Worm (Caenorhabditis elegans) whole organism, mixed stage, embryonic: Measurements from ENCODE around the gene F20D6.1.

Experiments
- M03D4.4 ChIP-seq: sonication (generic microtip); optimal IDR thresholded peaks from 2 replicates; lab custom pipeline; 2017; ENCODE audit warnings: mild to moderate bottlenecking, missing genetic modification characterization, missing compliant biosample characterization
- bed-3 ChIP-seq: fragments of 200-800 bp; sonication (Bioruptor generic); optimal IDR thresholded peaks from 3 replicates; lab custom pipeline; 2018; ENCODE audit warnings: mild to moderate bottlenecking, missing genetic modification characterization, moderate library complexity, missing compliant biosample characterization
- blmp-1 ChIP-seq: fragments of 150-350 bp; optimal IDR thresholded peaks from 2 replicates; lab custom pipeline; 2014; ENCODE audit warnings: missing biosample characterization, missing genetic modification characterization
- ceh-39 ChIP-seq: fragments of 150-350 bp; optimal IDR thresholded peaks from 2 replicates; lab custom pipeline; 2014; ENCODE audit warnings: missing biosample characterization, missing genetic modification characterization
- ceh-43 ChIP-seq: fragments of 200-800 bp; sonication (Bioruptor generic); optimal IDR thresholded peaks from 2 replicates; lab custom pipeline; 2018; ENCODE audit warnings: mild to moderate bottlenecking, missing genetic modification characterization, moderate library complexity, missing compliant biosample characterization
- ceh-83 ChIP-seq: fragments of 200-800 bp; sonication (Bioruptor generic); optimal IDR thresholded peaks from 2 replicates; lab custom pipeline; 2018; ENCODE audit warnings: mild to moderate bottlenecking, missing genetic modification characterization, missing compliant biosample characterization
- ces-1 ChIP-seq: fragments of 150-350 bp; optimal IDR thresholded peaks from 2 replicates; lab custom pipeline; 2014; ENCODE audit warnings: missing biosample characterization, missing genetic modification reagents, missing genetic modification characterization
- cnd-1 ChIP-seq: fragments of 200-800 bp; sonication (Bioruptor generic); optimal IDR thresholded peaks from 2 replicates; lab custom pipeline; 2018; ENCODE audit warnings: mild to moderate bottlenecking, missing genetic modification characterization, missing compliant biosample characterization
- drap-1 ChIP-seq: fragments of 200-800 bp; sonication (Bioruptor generic); optimal IDR thresholded peaks from 3 replicates; lab custom pipeline; 2018; ENCODE audit warnings: mild to moderate bottlenecking, missing genetic modification characterization, missing compliant biosample characterization
- elt-1 ChIP-seq: sonication (generic microtip); optimal IDR thresholded peaks from 2 replicates; lab custom pipeline; 2017; ENCODE audit warnings: missing genetic modification characterization, mild to moderate bottlenecking, missing compliant biosample characterization, antibody characterized with exemption, moderate library complexity, borderline replicate concordance; ENCODE audit not compliant: insufficient read depth
- flh-1 ChIP-seq: fragments of 200-800 bp; sonication (Bioruptor generic); optimal IDR thresholded peaks from 2 replicates; lab custom pipeline; 2018; ENCODE audit warnings: mild to moderate bottlenecking, missing genetic modification characterization, moderate library complexity, missing compliant biosample characterization
- ham-2 ChIP-seq: fragments of 200-800 bp; sonication (Bioruptor generic); optimal IDR thresholded peaks from 2 replicates; lab custom pipeline; 2018; ENCODE audit warnings: mild to moderate bottlenecking, missing genetic modification characterization, missing compliant biosample characterization
- hlh-1 ChIP-seq: fragments of 150-350 bp; optimal IDR thresholded peaks from 2 replicates; lab custom pipeline; 2014; ENCODE audit warnings: missing biosample characterization, missing genetic modification reagents, missing genetic modification characterization
- lin-13 ChIP-seq: fragments of 150-350 bp; optimal IDR thresholded peaks from 2 replicates; lab custom pipeline; 2014; ENCODE audit warnings: missing biosample characterization, missing genetic modification characterization
- lin-32 ChIP-seq: fragments of 200-800 bp; sonication (Bioruptor generic); optimal IDR thresholded peaks from 2 replicates; lab custom pipeline; 2018; ENCODE audit warnings: mild to moderate bottlenecking, missing genetic modification characterization, missing compliant biosample characterization
- lsy-2 ChIP-seq: fragments of 150-350 bp; optimal IDR thresholded peaks from 2 replicates; lab custom pipeline; 2014; ENCODE audit warnings: missing biosample characterization, missing genetic modification characterization
- mab-5 ChIP-seq: fragments of 150-350 bp; optimal IDR thresholded peaks from 2 replicates; lab custom pipeline; 2014; ENCODE audit warnings: missing biosample characterization, missing genetic modification characterization
- mep-1 ChIP-seq: fragments of 150-350 bp; optimal IDR thresholded peaks from 2 replicates; lab custom pipeline; 2017; ENCODE audit warnings: missing biosample characterization, missing genetic modification reagents, missing genetic modification characterization, inconsistent platforms
- mls-2 ChIP-seq: sonication (generic microtip); optimal IDR thresholded peaks from 2 replicates; lab custom pipeline; 2016; ENCODE audit warnings: mild to moderate bottlenecking, missing genetic modification characterization, moderate library complexity, missing compliant biosample characterization
- nhr-12 ChIP-seq: fragments of 150-350 bp; optimal IDR thresholded peaks from 2 replicates; lab custom pipeline; 2014; ENCODE audit warnings: missing biosample characterization, missing genetic modification characterization
- nhr-2 ChIP-seq: fragments of 150-350 bp; optimal IDR thresholded peaks from 2 replicates; lab custom pipeline; 2014; ENCODE audit warnings: missing biosample characterization, missing genetic modification characterization
- nhr-237 ChIP-seq: fragments of 150-350 bp; optimal IDR thresholded peaks from 2 replicates; lab custom pipeline; 2014; ENCODE audit warnings: missing biosample characterization, missing genetic modification characterization
- nhr-28 ChIP-seq: fragments of 150-350 bp; optimal IDR thresholded peaks from 2 replicates; lab custom pipeline; 2014; ENCODE audit warnings: missing biosample characterization, missing genetic modification characterization
- nhr-76 ChIP-seq: sonication (generic microtip); optimal IDR thresholded peaks from 2 replicates; lab custom pipeline; 2017; ENCODE audit warnings: missing biosample characterization, missing genetic modification characterization
- pha-4 ChIP-seq: fragments of 150-350 bp; optimal IDR thresholded peaks from 2 replicates; lab custom pipeline; 2018; ENCODE audit warnings: missing biosample characterization, missing genetic modification reagents, missing genetic modification characterization
- snpc-4 ChIP-seq: fragments of 150-350 bp; optimal IDR thresholded peaks from 2 replicates; lab custom pipeline; 2014; ENCODE audit warnings: missing biosample characterization, missing genetic modification characterization
- sptf-1 ChIP-seq: sonication (generic microtip); optimal IDR thresholded peaks from 2 replicates; lab custom pipeline; 2017; ENCODE audit warnings: mild to moderate bottlenecking, missing genetic modification characterization, moderate library complexity, missing compliant biosample characterization
- tbx-8 ChIP-seq: fragments of 200-800 bp; sonication (Bioruptor generic); optimal IDR thresholded peaks from 2 replicates; lab custom pipeline; 2018; ENCODE audit warnings: mild to moderate bottlenecking, missing genetic modification characterization, moderate library complexity, missing compliant biosample characterization
- unc-120 ChIP-seq: sonication (generic microtip); optimal IDR thresholded peaks from 2 replicates; lab custom pipeline; 2017; ENCODE audit warnings: missing genetic modification characterization, missing compliant biosample characterization; ENCODE audit not compliant: poor library complexity, severe bottlenecking
- unc-39 ChIP-seq: fragments of 150-350 bp; optimal IDR thresholded peaks from 2 replicates; lab custom pipeline; 2014; ENCODE audit warnings: missing biosample characterization, missing genetic modification characterization
- zip-8 ChIP-seq: fragments of 150-350 bp; optimal IDR thresholded peaks from 2 replicates; lab custom pipeline; 2014; ENCODE audit warnings: missing biosample characterization, missing genetic modification characterization
- ztf-11 ChIP-seq: fragments of 150-350 bp; optimal IDR thresholded peaks from 2 replicates; lab custom pipeline; 2014; ENCODE audit warnings: missing biosample characterization, missing genetic modification characterization

F20D6.1 gene

DNA sequence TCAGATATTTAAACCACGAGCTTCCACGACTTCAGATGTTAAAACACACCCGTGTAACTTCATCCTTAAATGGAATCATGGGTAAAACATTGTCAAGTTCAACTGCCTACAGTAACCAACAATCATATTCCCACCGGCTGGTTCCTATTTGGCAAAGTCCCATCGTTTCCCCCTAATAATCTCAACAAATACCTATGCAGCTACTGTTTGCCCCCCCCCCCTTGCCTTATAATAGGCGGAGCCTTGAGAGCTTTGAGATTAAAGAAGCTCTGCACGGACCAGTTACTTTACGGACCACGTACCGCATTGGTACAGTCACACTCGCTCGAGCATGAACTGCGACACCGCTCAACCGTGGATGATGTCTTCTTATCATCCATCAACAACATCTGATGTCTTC is 34.1 kb downstream of the F20D6.1 start, which contains the start of gene pax-1:
Gene pax-1, plus strand, starts transcription at position 301 of the 400 bp plus-strand sequence.
- TF ChIP-seq unc-39 (tag; lab: Kevin White, UChicago) (no peak), nhr-237 (tag; lab: Kevin White, UChicago) (no peak), nhr-12 (tag; lab: Kevin White, UChicago) (no peak), ceh-43 (GFP tag; lab: Kevin White, UChicago) (no peak)

DNA sequence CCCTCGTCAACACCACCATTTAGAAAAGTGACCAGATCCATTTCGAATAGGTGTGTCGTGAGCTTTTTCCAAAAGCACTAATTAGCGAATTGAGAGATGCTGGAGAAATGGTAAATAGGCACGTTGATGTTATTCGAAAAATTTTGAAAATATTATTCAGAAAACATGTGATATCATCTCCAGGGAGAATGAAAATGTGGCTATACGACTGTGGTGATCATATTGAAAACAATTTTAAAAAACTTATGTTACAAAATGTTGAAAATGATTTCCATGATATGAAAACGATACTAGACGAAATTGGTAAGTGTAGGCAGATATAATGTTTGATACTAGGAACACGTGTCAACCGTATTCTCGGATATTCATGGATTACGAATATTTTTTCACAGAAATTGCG is 36.3 kb downstream of the F20D6.1 start, which contains the start of gene K07C11.10:
Gene K07C11.10, minus strand, starts transcription at position 101 of the 400 bp plus-strand sequence.
- TF ChIP-seq nhr-237 (tag; lab: Kevin White, UChicago) (no peak), lin-32 (GFP tag; lab: Kevin White, UChicago) (no peak), mep-1 (tag; lab: Kevin White, UChicago) (no peak), pha-4 (tag; lab: Kevin White, UChicago) (no peak), M03D4.4 (tag; lab: Kevin White, UChicago) (no peak), hlh-1 (tag; lab: Kevin White, UChicago) (no peak), nhr-76 (tag; lab: Kevin White, UChicago) (no peak), bed-3 (GFP tag; lab: Kevin White, UChicago) (no peak), ces-1 (no peak), blmp-1 (tag; lab: Kevin White, UChicago) (no peak)

DNA sequence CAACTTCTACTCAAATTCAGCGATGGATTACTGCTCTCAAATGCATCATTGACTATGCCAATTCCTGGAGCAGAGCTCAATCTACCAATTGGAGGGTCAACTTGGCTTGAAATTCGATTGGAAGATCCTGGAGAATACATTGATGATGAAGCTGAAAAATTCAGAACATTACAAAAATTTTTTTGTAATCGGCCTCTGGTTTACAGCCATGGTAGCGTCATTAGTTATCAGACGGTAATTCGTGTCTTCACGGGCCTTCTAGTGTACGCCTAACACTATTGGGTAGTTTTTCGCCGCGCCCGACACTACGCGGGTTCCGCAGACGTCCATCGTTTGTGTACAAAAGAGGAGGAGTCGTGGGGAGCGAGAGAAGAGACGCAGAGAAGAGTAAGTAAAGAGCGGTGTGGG is 38.2 kb downstream of the F20D6.1 start:
- TF ChIP-seq nhr-237 (tag; lab: Kevin White, UChicago) (no peak), unc-39 (tag; lab: Kevin White, UChicago) (no peak), ztf-11 (tag; lab: Kevin White, UChicago) (no peak), ceh-43 (GFP tag; lab: Kevin White, UChicago) (no peak), ceh-83 (GFP tag; lab: Kevin White, UChicago) (no peak), lsy-2 (tag; lab: Kevin White, UChicago) (peak; percentile 39), elt-1 (tag; lab: Kevin White, UChicago) (no peak), nhr-76 (tag; lab: Kevin White, UChicago) (no peak), sptf-1 (tag; lab: Kevin White, UChicago) (peak; percentile 31), unc-120 (tag; lab: Kevin White, UChicago) (peak; percentile 95), lin-32 (GFP tag; lab: Kevin White, UChicago) (no peak), tbx-8 (GFP tag; lab: Kevin White, UChicago) (no peak), mls-2 (tag; lab: Kevin White, UChicago) (no peak), ceh-39 (tag; lab: Kevin White, UChicago) (peak; percentile 39), lin-13 (peak; percentile 17), cnd-1 (tag; lab: Kevin White, UChicago) (peak; percentile 8), ham-2 (GFP tag; lab: Kevin White, UChicago) (no peak), nhr-2 (no peak), hlh-1 (tag; lab: Kevin White, UChicago) (peak; percentile 4), mab-5 (no peak), drap-1 (peak; percentile 83), mep-1 (tag; lab: Kevin White, UChicago) (peak; percentile 23), pha-4 (tag; lab: Kevin White, UChicago) (peak; percentile 39)

DNA sequence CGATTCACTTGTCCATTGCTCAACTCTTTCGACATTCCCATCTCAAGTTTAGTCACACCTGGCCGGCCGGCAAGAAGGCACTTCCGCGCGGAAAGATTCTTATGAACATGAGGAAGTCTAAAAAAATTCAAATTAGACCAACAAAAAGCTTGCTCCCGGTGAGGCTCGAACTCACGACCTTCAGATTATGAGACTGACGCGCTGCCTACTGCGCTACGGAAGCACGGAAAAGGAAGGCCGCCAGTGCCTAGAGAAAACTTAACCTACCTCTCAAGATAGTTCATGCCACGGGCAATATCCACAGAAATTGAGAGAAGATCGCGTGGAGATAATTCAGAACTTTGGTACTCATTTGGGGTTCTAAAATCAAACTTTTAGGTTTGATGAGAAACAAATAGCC is 39.5 kb downstream of the F20D6.1 start:
- peak; percentile 11 for TF ChIP-seq drap-1
- no peak for TF ChIP-seq cnd-1 (tag; lab: Kevin White, UChicago)
- TF ChIP-seq ham-2 (GFP tag; lab: Kevin White, UChicago): no peak
- peak; percentile 38 for TF ChIP-seq unc-120 (tag; lab: Kevin White, UChicago)
- no peak for TF ChIP-seq nhr-2
- TF ChIP-seq mls-2 (tag; lab: Kevin White, UChicago): no peak
- no peak for TF ChIP-seq snpc-4 (tag; lab: Kevin White, UChicago)
- TF ChIP-seq pha-4 (tag; lab: Kevin White, UChicago): no peak
- no peak for TF ChIP-seq nhr-28 (tag; lab: Kevin White, UChicago)
- TF ChIP-seq hlh-1 (tag; lab: Kevin White, UChicago): no peak
- peak; percentile 5 for TF ChIP-seq M03D4.4 (tag; lab: Kevin White, UChicago)
- TF ChIP-seq sptf-1 (tag; lab: Kevin White, UChicago): no peak
- no peak for TF ChIP-seq lin-13
- no peak for TF ChIP-seq zip-8 (tag; lab: Kevin White, UChicago)
- TF ChIP-seq ceh-83 (GFP tag; lab: Kevin White, UChicago): peak; percentile 68
- TF ChIP-seq lsy-2 (tag; lab: Kevin White, UChicago): no peak
- no peak for TF ChIP-seq flh-1 (GFP tag; lab: Kevin White, UChicago)
- TF ChIP-seq mep-1 (tag; lab: Kevin White, UChicago): no peak
- no peak for TF ChIP-seq lin-32 (GFP tag; lab: Kevin White, UChicago)
- TF ChIP-seq elt-1 (tag; lab: Kevin White, UChicago): no peak
